Worm (Caenorhabditis elegans) whole organism, late embryonic: ENCODE measurements around the gene F56D6.13.

Experiments used
- ahr-1 ChIP-seq: sonication (generic microtip); optimal IDR thresholded peaks from 2 replicates; lab custom pipeline; 2016; ENCODE audit warnings: missing genetic modification characterization, missing compliant biosample characterization
- ama-1 ChIP-seq: fragments of 150-350 bp; optimal IDR thresholded peaks from 2 replicates; lab custom pipeline; 2014
- pag-3 ChIP-seq: sonication (generic microtip); optimal IDR thresholded peaks from 2 replicates; lab custom pipeline; 2016; ENCODE audit warnings: missing compliant biosample characterization, missing genetic modification characterization, borderline replicate concordance

- TF ChIP-seq pag-3, result no peak
- no peak for TF ChIP-seq ama-1 (lab: Kevin White, UChicago)
- no peak for TF ChIP-seq ahr-1 (tag; lab: Kevin White, UChicago)
These were observed 33.8 kb downstream of the F56D6.13 start, which contains the start of gene Y46C8AL.11 for ce11 chrIV:3943003-3943402.
